Worm (Caenorhabditis elegans) whole organism, late embryonic: Measurements from ENCODE around the gene C49H3.3.
A peak's percentile ranks its signal among the peaks of the same experiment; 100 is the strongest.

Experiments used
- ama-1 ChIP-seq: fragments of 150-350 bp; optimal IDR thresholded peaks from 2 replicates; lab custom pipeline; 2014
- fax-1 ChIP-seq: sonication (generic microtip); optimal IDR thresholded peaks from 2 replicates; lab custom pipeline; 2016; ENCODE audit warnings: missing genotype, missing genetic modification characterization, missing compliant biosample characterization
- hlh-13 ChIP-seq: fragments of 200-800 bp; sonication (Bioruptor generic); optimal IDR thresholded peaks from 2 replicates; lab custom pipeline; 2018; ENCODE audit warnings: mild to moderate bottlenecking, missing genetic modification characterization, missing compliant biosample characterization
- lin-11 ChIP-seq: fragments of 200-800 bp; sonication (Bioruptor generic); optimal IDR thresholded peaks from 2 replicates; lab custom pipeline; 2018; ENCODE audit warnings: mild to moderate bottlenecking, missing genetic modification characterization, missing compliant biosample characterization
- nfya-1 ChIP-seq: sonication (generic microtip); optimal IDR thresholded peaks from 2 replicates; lab custom pipeline; 2017; ENCODE audit warnings: missing genetic modification characterization, mild to moderate bottlenecking, missing compliant biosample characterization, antibody characterized with exemption, moderate library complexity
- odd-2 ChIP-seq: sonication (generic microtip); optimal IDR thresholded peaks from 2 replicates; lab custom pipeline; 2017; ENCODE audit warnings: antibody characterized with exemption, mild to moderate bottlenecking, missing genetic modification characterization, missing compliant biosample characterization
- ref-2 ChIP-seq: sonication (generic microtip); optimal IDR thresholded peaks from 2 replicates; lab custom pipeline; 2016; ENCODE audit warnings: missing genetic modification characterization, missing compliant biosample characterization
- rnt-1 ChIP-seq: sonication (generic microtip); optimal IDR thresholded peaks from 2 replicates; lab custom pipeline; 2016; ENCODE audit warnings: missing genetic modification characterization, missing compliant biosample characterization

DNA sequence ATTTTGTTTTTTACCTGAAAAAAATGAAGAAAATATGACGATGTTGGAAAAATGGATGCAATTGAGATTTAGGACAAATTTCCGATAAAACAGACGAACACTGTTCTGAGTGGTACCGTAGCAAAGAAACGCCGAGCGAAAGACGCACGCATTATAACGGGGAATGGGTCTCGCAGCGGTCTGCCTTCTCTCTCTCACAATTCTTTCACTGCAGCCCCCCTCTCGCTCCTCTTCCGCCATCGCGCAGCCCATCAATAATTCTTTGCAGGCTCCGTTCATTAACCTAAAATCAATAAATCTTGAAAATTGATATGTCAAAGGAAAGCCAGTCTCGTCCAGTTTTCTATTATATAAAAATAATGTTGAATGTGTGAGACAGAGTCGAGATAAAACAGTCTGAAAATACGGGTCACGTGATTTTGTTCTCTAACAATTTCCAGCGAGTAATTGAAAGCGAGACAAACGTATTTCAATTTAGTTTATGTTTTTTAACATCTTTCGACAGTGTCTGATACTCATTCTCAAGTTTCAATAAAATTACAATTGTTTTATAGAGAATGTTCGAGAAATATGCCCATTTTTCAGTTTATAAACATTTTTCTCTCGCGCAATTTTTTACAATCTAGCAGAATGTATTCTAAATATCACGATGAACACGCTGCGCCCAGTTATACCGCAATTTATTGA lies 14.6 kb upstream of the C49H3.3 start:
- TF ChIP-seq hlh-13 (GFP tag; lab: Kevin White, UChicago) (no peak), ama-1 (lab: Kevin White, UChicago) (no peak), fax-1 (no peak), nfya-1 (tag; lab: Kevin White, UChicago) (peak; percentile 9), ref-2 (tag; lab: Kevin White, UChicago) (no peak), rnt-1 (tag; lab: Kevin White, UChicago) (no peak), lin-11 (tag; lab: Kevin White, UChicago) (no peak), odd-2 (no peak)
